Worm (Caenorhabditis elegans) whole organism, young adult: ENCODE measurements around the gene lact-1.
A peak's percentile ranks its signal among the peaks of the same experiment; 100 is the strongest.

ENCODE experiments used
- F23B12.7 ChIP-seq: sonication (generic microtip); optimal IDR thresholded peaks from 2 replicates; lab custom pipeline; 2017; ENCODE audit warnings: missing genetic modification characterization, mild to moderate bottlenecking, missing compliant biosample characterization, antibody characterized with exemption, moderate library complexity; ENCODE audit not compliant: insufficient read depth
- F39B2.1 ChIP-seq: fragments of 200-800 bp; sonication (Bioruptor generic); IDR thresholded peaks from 2 replicates; pipeline ENCODE4 v1.3.6; 2022; ENCODE audit warnings: missing genetic modification reagents, missing genetic modification characterization, missing compliant biosample characterization
- F49E8.2 ChIP-seq: sonication (generic microtip); optimal IDR thresholded peaks from 3 replicates; lab custom pipeline; 2017; ENCODE audit warnings: missing genetic modification characterization, mild to moderate bottlenecking, missing compliant biosample characterization, antibody characterized with exemption, moderate library complexity; ENCODE audit not compliant: insufficient read depth
- F57A8.1 ChIP-seq: fragments of 200-800 bp; sonication (Bioruptor generic); optimal IDR thresholded peaks from 2 replicates; lab custom pipeline; 2018; ENCODE audit warnings: mild to moderate bottlenecking, missing genetic modification characterization, moderate library complexity, missing compliant biosample characterization
- K12H6.12 ChIP-seq: fragments of 200-800 bp; sonication (Bioruptor generic); optimal IDR thresholded peaks from 2 replicates; lab custom pipeline; 2018; ENCODE audit warnings: mild to moderate bottlenecking, missing genetic modification characterization, missing compliant biosample characterization
- Y53G8AR.9 ChIP-seq: fragments of 200-800 bp; sonication (Bioruptor generic); conservative IDR thresholded peaks from 2 replicates; pipeline ENCODE4 v1.3.6; 2022; ENCODE audit warnings: missing genetic modification reagents, missing genetic modification characterization, missing compliant biosample characterization
- Y95B8A.8 ChIP-seq: fragments of 200-800 bp; sonication (Bioruptor generic); IDR thresholded peaks from 2 replicates; pipeline ENCODE4 v1.3.6; 2022; ENCODE audit warnings: missing genetic modification reagents, missing genetic modification characterization, missing compliant biosample characterization
- atf-7 ChIP-seq: sonication (generic microtip); optimal IDR thresholded peaks from 2 replicates; lab custom pipeline; 2017; ENCODE audit warnings: mild to moderate bottlenecking, missing genetic modification characterization, missing compliant biosample characterization
- athp-1 ChIP-seq: sonication (generic microtip); optimal IDR thresholded peaks from 2 replicates; lab custom pipeline; 2017; ENCODE audit warnings: mild to moderate bottlenecking, missing genetic modification characterization, missing compliant biosample characterization
- attf-3 ChIP-seq: fragments of 200-800 bp; sonication (Bioruptor generic); conservative IDR thresholded peaks from 2 replicates; pipeline ENCODE4 v1.3.6; 2022; ENCODE audit warnings: missing genetic modification reagents, missing genetic modification characterization, missing compliant biosample characterization
- bed-2 ChIP-seq: fragments of 200-800 bp; sonication (Bioruptor generic); IDR thresholded peaks from 2 replicates; pipeline ENCODE4 v1.3.6; 2022; ENCODE audit warnings: missing genetic modification reagents, missing genetic modification characterization, missing compliant biosample characterization
- ccch-3 ChIP-seq: fragments of 200-800 bp; sonication (Bioruptor generic); optimal IDR thresholded peaks from 2 replicates; lab custom pipeline; 2018; ENCODE audit warnings: mild to moderate bottlenecking, missing genetic modification characterization, missing compliant biosample characterization
- ceh-91 ChIP-seq: fragments of 200-800 bp; sonication (Bioruptor generic); IDR thresholded peaks from 2 replicates; pipeline ENCODE4 v1.3.6; 2022; ENCODE audit warnings: missing genetic modification reagents, missing genetic modification characterization, missing compliant biosample characterization
- die-1 ChIP-seq: sonication (generic microtip); optimal IDR thresholded peaks from 2 replicates; lab custom pipeline; 2016; ENCODE audit warnings: missing genotype, mild to moderate bottlenecking, missing genetic modification characterization, missing compliant biosample characterization
- dox-1 ChIP-seq: fragments of 200-800 bp; sonication (Bioruptor generic); IDR thresholded peaks from 2 replicates; pipeline ENCODE4 v1.3.6; 2022; ENCODE audit warnings: missing genetic modification reagents, missing genetic modification characterization, missing compliant biosample characterization
- egl-18 ChIP-seq: fragments of 200-800 bp; sonication (Bioruptor generic); IDR thresholded peaks from 2 replicates; pipeline ENCODE4 v1.3.6; 2022; ENCODE audit warnings: missing genetic modification reagents, missing genetic modification characterization, missing compliant biosample characterization
- egl-44 ChIP-seq: fragments of 200-800 bp; sonication (Bioruptor generic); IDR thresholded peaks from 2 replicates; pipeline ENCODE4 v1.3.6; 2022; ENCODE audit warnings: missing genetic modification reagents, missing genetic modification characterization, missing compliant biosample characterization
- egrh-3 ChIP-seq: fragments of 200-800 bp; sonication (Bioruptor generic); IDR thresholded peaks from 2 replicates; pipeline ENCODE4 v1.3.6; 2022; ENCODE audit warnings: missing genetic modification reagents, missing genetic modification characterization, missing compliant biosample characterization
- ekl-4 ChIP-seq: fragments of 200-800 bp; sonication (Bioruptor generic); IDR thresholded peaks from 2 replicates; pipeline ENCODE4 v1.3.6; 2022; ENCODE audit warnings: missing genetic modification reagents, missing genetic modification characterization, missing compliant biosample characterization
- gei-17 ChIP-seq: fragments of 200-800 bp; sonication (Bioruptor generic); optimal IDR thresholded peaks from 2 replicates; lab custom pipeline; 2018; ENCODE audit warnings: mild to moderate bottlenecking, missing genetic modification characterization, missing compliant biosample characterization
- hmg-1.2 ChIP-seq: fragments of 200-800 bp; sonication (Bioruptor generic); IDR thresholded peaks from 2 replicates; pipeline ENCODE4 v1.3.6; 2022; ENCODE audit warnings: missing genetic modification reagents, missing genetic modification characterization, missing compliant biosample characterization
- hrde-1 ChIP-seq: sonication (generic microtip); optimal IDR thresholded peaks from 2 replicates; lab custom pipeline; 2016; ENCODE audit warnings: missing genetic modification characterization, mild to moderate bottlenecking, missing compliant biosample characterization, moderate library complexity, missing genotype, missing genetic modification reagents, borderline replicate concordance
- lin-40 ChIP-seq: sonication (generic microtip); optimal IDR thresholded peaks from 2 replicates; lab custom pipeline; 2016; ENCODE audit warnings: missing genetic modification characterization, mild to moderate bottlenecking, missing compliant biosample characterization, missing genotype, missing genetic modification reagents
- lin-54 ChIP-seq: fragments of 200-800 bp; sonication (Bioruptor generic); optimal IDR thresholded peaks from 2 replicates; lab custom pipeline; 2018; ENCODE audit warnings: mild to moderate bottlenecking, missing genetic modification characterization, missing compliant biosample characterization
- lir-1 ChIP-seq: fragments of 200-800 bp; sonication (Bioruptor generic); conservative IDR thresholded peaks from 2 replicates; pipeline ENCODE4 v1.3.6; 2022; ENCODE audit warnings: missing genetic modification reagents, missing genetic modification characterization, missing compliant biosample characterization
- lsy-27 ChIP-seq: sonication (generic microtip); optimal IDR thresholded peaks from 2 replicates; lab custom pipeline; 2017; ENCODE audit warnings: missing genetic modification characterization, mild to moderate bottlenecking, missing compliant biosample characterization, antibody characterized with exemption, missing genotype, borderline replicate concordance; ENCODE audit not compliant: insufficient read depth
- madf-10 ChIP-seq: sonication (generic microtip); optimal IDR thresholded peaks from 2 replicates; lab custom pipeline; 2016; ENCODE audit warnings: mild to moderate bottlenecking, missing genetic modification characterization, missing compliant biosample characterization
- madf-6 ChIP-seq: fragments of 200-800 bp; sonication (Bioruptor generic); IDR thresholded peaks from 2 replicates; pipeline ENCODE4 v1.3.6; 2022; ENCODE audit warnings: missing genetic modification reagents, missing genetic modification characterization, missing compliant biosample characterization
- madf-8 ChIP-seq: fragments of 200-800 bp; sonication (Bioruptor generic); conservative IDR thresholded peaks from 2 replicates; pipeline ENCODE4 v1.3.6; 2022; ENCODE audit warnings: missing genetic modification reagents, missing genetic modification characterization, missing compliant biosample characterization
- mes-4 ChIP-seq: sonication (generic microtip); optimal IDR thresholded peaks from 2 replicates; lab custom pipeline; 2016; ENCODE audit warnings: missing genotype, missing genetic modification characterization, missing compliant biosample characterization
- mxl-1 ChIP-seq: sonication (generic microtip); optimal IDR thresholded peaks from 2 replicates; lab custom pipeline; 2016; ENCODE audit warnings: missing genetic modification characterization, missing compliant biosample characterization
- nfyb-1 ChIP-seq: fragments of 200-800 bp; sonication (Bioruptor generic); IDR thresholded peaks from 2 replicates; pipeline ENCODE4 v1.3.6; 2022; ENCODE audit warnings: missing genetic modification reagents, missing genetic modification characterization, missing compliant biosample characterization
- nhr-179 ChIP-seq: sonication (generic microtip); optimal IDR thresholded peaks from 2 replicates; lab custom pipeline; 2016; ENCODE audit warnings: mild to moderate bottlenecking, missing genetic modification characterization, missing compliant biosample characterization
- nhr-80 ChIP-seq: sonication (generic microtip); optimal IDR thresholded peaks from 2 replicates; lab custom pipeline; 2016; ENCODE audit warnings: missing genetic modification characterization, missing compliant biosample characterization
- nhr-90 ChIP-seq: sonication (generic microtip); optimal IDR thresholded peaks from 2 replicates; lab custom pipeline; 2016; ENCODE audit warnings: missing genotype, mild to moderate bottlenecking, missing genetic modification characterization, missing compliant biosample characterization
- pha-4 ChIP-seq: fragments of 150-350 bp; sonication (generic microtip); optimal IDR thresholded peaks from 2 replicates; lab custom pipeline; 2014; ENCODE audit warnings: missing biosample characterization, missing genetic modification reagents, missing genetic modification characterization
- rcor-1 ChIP-seq: fragments of 200-800 bp; sonication (Bioruptor generic); IDR thresholded peaks from 2 replicates; pipeline ENCODE4 v1.3.6; 2022; ENCODE audit warnings: missing genetic modification reagents, missing genetic modification characterization, missing compliant biosample characterization
- rec-8 ChIP-seq, 2 experiments: sonication (generic microtip); optimal IDR thresholded peaks; 2 replicates each; lab custom pipeline; 2016; ENCODE audit warnings: mild to moderate bottlenecking in 2 of 2, missing genetic modification characterization in 2 of 2, missing genetic modification reagents in 2 of 2, missing genotype in 2 of 2, missing biosample characterization in 1 of 2, missing compliant biosample characterization in 1 of 2, moderate library complexity in 1 of 2
- rpc-1 ChIP-seq, 2 experiments: fragments of 150-350 bp in 1 of 2; sonication (generic microtip) in 1 of 2; optimal IDR thresholded peaks; 2 replicates each; lab custom pipeline; 2014 to 2018; ENCODE audit warnings: missing biosample characterization in 1 of 2, missing genetic modification characterization in 1 of 2, missing genetic modification reagents in 1 of 2, missing genotype in 1 of 2
- snpc-3.4 ChIP-seq: sonication (generic microtip); optimal IDR thresholded peaks from 2 replicates; lab custom pipeline; 2017; ENCODE audit warnings: missing genetic modification characterization, mild to moderate bottlenecking, missing compliant biosample characterization, antibody characterized with exemption, moderate library complexity, missing genotype, missing genetic modification reagents
- sptf-2 ChIP-seq: fragments of 200-800 bp; sonication (Bioruptor generic); optimal IDR thresholded peaks from 2 replicates; lab custom pipeline; 2018; ENCODE audit warnings: mild to moderate bottlenecking, missing genetic modification characterization, missing compliant biosample characterization
- unc-130 ChIP-seq: sonication (generic microtip); optimal IDR thresholded peaks from 2 replicates; lab custom pipeline; 2016; ENCODE audit warnings: missing genetic modification reagents, missing genetic modification characterization, missing compliant biosample characterization

Gene lact-1

ce11 chrX:7264591-7265306, 4.6 kb upstream of the lact-1 start (continued):
- TF ChIP-seq bed-2 (GFP tag; lab: Robert Waterston, UW) (no peak), athp-1 (tag; lab: Kevin White, UChicago) (no peak), egrh-3 (GFP tag; lab: Robert Waterston, UW) (peak; percentile 87), sptf-2 (no peak), F57A8.1 (GFP tag; lab: Kevin White, UChicago) (no peak), rcor-1 (peak; percentile 77), madf-10 (tag; lab: Kevin White, UChicago) (peak; percentile 69), madf-8 (GFP tag; lab: Robert Waterston, UW) (no peak), hmg-1.2 (GFP tag; lab: Robert Waterston, UW) (peak; percentile 77), dox-1 (peak; percentile 92; the same call in 1 of the 2 replicates), hrde-1 (tag; lab: Kevin White, UChicago) (no peak)

ce11 chrX:7256891-7257290, 3.3 kb downstream of the lact-1 start, which contains the start of gene F46H5.5:
TSS of gene F46H5.5 (minus strand) at chrX:7256991.
- TF ChIP-seq nhr-80 (tag; lab: Kevin White, UChicago) (no peak), rec-8 (tag; optimal IDR thresholded peaks at IDR 0.05; lab: Kevin White, UChicago) (no peak), F23B12.7 (tag; lab: Kevin White, UChicago) (no peak), Y95B8A.8 (GFP tag; lab: Robert Waterston, UW) (no peak), lir-1 (GFP tag; lab: Robert Waterston, UW) (no peak)

- TF ChIP-seq attf-3 (GFP tag; lab: Robert Waterston, UW): peak; percentile 81
- TF ChIP-seq pha-4: no peak
- no peak for TF ChIP-seq snpc-3.4 (tag; lab: Kevin White, UChicago)
- TF ChIP-seq F39B2.1: no peak
- no peak for TF ChIP-seq gei-17 (GFP tag; lab: Kevin White, UChicago)
- peak; percentile 25 for TF ChIP-seq nhr-80 (tag; lab: Kevin White, UChicago)
- TF ChIP-seq madf-6 (GFP tag; lab: Robert Waterston, UW): no peak
Observed at ce11 chrX:7254558-7254957, 5.6 kb downstream of the lact-1 start, which contains the start of gene F46H5.4. TSS of gene F46H5.4 (minus strand) at chrX:7254610.

- no peak for TF ChIP-seq unc-130 (GFP tag; lab: Kevin White, UChicago)
- no peak for TF ChIP-seq lsy-27
- no peak for TF ChIP-seq F49E8.2 (tag; lab: Kevin White, UChicago)
- TF ChIP-seq ccch-3 (GFP tag; lab: Kevin White, UChicago): no peak
- no peak for TF ChIP-seq ekl-4 (GFP tag; lab: Robert Waterston, UW)
- peak; percentile 39 for TF ChIP-seq nhr-90 (tag; lab: Kevin White, UChicago)
- TF ChIP-seq mes-4 (tag; lab: Kevin White, UChicago): no peak
- TF ChIP-seq die-1 (tag; lab: Kevin White, UChicago): no peak
- TF ChIP-seq egl-18 (GFP tag; lab: Robert Waterston, UW): no peak
- TF ChIP-seq mxl-1 (tag; lab: Kevin White, UChicago): no peak
- peak; percentile 52 for TF ChIP-seq atf-7 (tag; lab: Kevin White, UChicago)
- TF ChIP-seq gei-17 (GFP tag; lab: Kevin White, UChicago): no peak
- no peak for TF ChIP-seq K12H6.12
- TF ChIP-seq lin-40 (tag; lab: Kevin White, UChicago): peak; percentile 31
- 0 out of 2 replicates have a peak, but pooled peaks have one; percentile 45 for TF ChIP-seq nfyb-1 (GFP tag; lab: Robert Waterston, UW)
- no peak for TF ChIP-seq ceh-91 (GFP tag; lab: Robert Waterston, UW)
- TF ChIP-seq lin-54 (GFP tag; lab: Kevin White, UChicago): peak; percentile 9
- no peak for TF ChIP-seq rpc-1 (optimal IDR thresholded peaks at IDR 0.05; lab: Kevin White, UChicago)
- no peak for TF ChIP-seq rpc-1 (tag; optimal IDR thresholded peaks at IDR 0.05; lab: Kevin White, UChicago)
- TF ChIP-seq egl-44 (GFP tag; lab: Robert Waterston, UW): no peak; the same call in 1 of the 2 replicates
- TF ChIP-seq nhr-179 (tag; lab: Kevin White, UChicago): no peak
- TF ChIP-seq Y53G8AR.9 (GFP tag; lab: Robert Waterston, UW): 0 out of 2 replicates have a peak, but pooled peaks have one; percentile 35
Observed at ce11 chrX:7244756-7245155, 15.4 kb downstream of the lact-1 start.
